Fruit fly (Drosophila melanogaster) whole organism, wandering third instar larva: Measurements from ENCODE around the gene CG31178.

ENCODE experiments used
- CG9705 ChIP-seq: fragments of 200-800 bp; sonication (Bioruptor generic); optimal IDR thresholded peaks from 2 replicates; lab custom pipeline; 2018; ENCODE audit warnings: missing biosample characterization, mild to moderate bottlenecking, missing genetic modification characterization
- CrebA ChIP-seq: fragments of 200-800 bp; sonication (Bioruptor generic); optimal IDR thresholded peaks from 2 replicates; lab custom pipeline; 2016; ENCODE audit warnings: missing biosample characterization, mild to moderate bottlenecking, missing genetic modification characterization, borderline replicate concordance
- Dfd ChIP-seq: fragments of >200 bp; optimal IDR thresholded peaks from 2 replicates; lab custom pipeline; 2017; ENCODE audit warnings: missing biosample characterization, missing genetic modification characterization
- Dif ChIP-seq: fragments of 200-275, 200-300 bp; sonication (Bioruptor generic); optimal IDR thresholded peaks from 2 replicates; lab custom pipeline; 2018; ENCODE audit warnings: missing biosample characterization, missing genetic modification characterization; ENCODE audit not compliant: partially characterized antibody
- GATAd ChIP-seq: sonication (Bioruptor generic); optimal IDR thresholded peaks from 2 replicates; lab custom pipeline; 2016; ENCODE audit warnings: missing biosample characterization, missing genetic modification characterization
- HLH106 ChIP-seq: fragments of 200-800 bp; optimal IDR thresholded peaks from 3 replicates; lab custom pipeline; 2019; ENCODE audit warnings: missing biosample characterization, mild to moderate bottlenecking, missing genetic modification characterization, moderate library complexity
- Hnf4 ChIP-seq: fragments of 200-800 bp; sonication (Bioruptor generic); optimal IDR thresholded peaks from 2 replicates; lab custom pipeline; 2016; ENCODE audit warnings: missing biosample characterization, mild to moderate bottlenecking, missing genetic modification characterization
- Hr78 ChIP-seq: fragments of >200 bp; optimal IDR thresholded peaks from 2 replicates; lab custom pipeline; 2017; ENCODE audit warnings: missing biosample characterization, missing genetic modification characterization
- Mio ChIP-seq: sonication (Bioruptor generic); optimal IDR thresholded peaks from 2 replicates; lab custom pipeline; 2016; ENCODE audit warnings: missing biosample characterization, missing genetic modification characterization
- Myc ChIP-seq: fragments of >200 bp; optimal IDR thresholded peaks from 2 replicates; lab custom pipeline; 2017
- N ChIP-seq: fragments of >200 bp; optimal IDR thresholded peaks from 2 replicates; lab custom pipeline; 2018; ENCODE audit warnings: missing biosample characterization, missing external identifiers, missing genetic modification characterization
- Rel ChIP-seq, 2 experiments: fragments of 200-800 bp; sonication (Bioruptor generic) in 1 of 2; optimal IDR thresholded peaks; 2 replicates in 1 of 2; 3 replicates in 1 of 2; lab custom pipeline; 2016 to 2019; ENCODE audit warnings: mild to moderate bottlenecking in 2 of 2, missing biosample characterization in 2 of 2, missing genetic modification characterization in 2 of 2, moderate library complexity in 1 of 2
- Sp1 ChIP-seq: fragments of 200-800 bp; sonication (Bioruptor generic); optimal IDR thresholded peaks from 3 replicates; lab custom pipeline; 2019; ENCODE audit warnings: missing biosample characterization, mild to moderate bottlenecking, missing genetic modification characterization, moderate library complexity
- Vsx2 ChIP-seq: fragments of 200-300, 225-300 bp; sonication (Bioruptor generic); optimal IDR thresholded peaks from 2 replicates; lab custom pipeline; 2018; ENCODE audit warnings: missing biosample characterization, missing genetic modification characterization; ENCODE audit not compliant: partially characterized antibody
- br ChIP-seq: fragments of 200-800 bp; sonication (Bioruptor generic); optimal IDR thresholded peaks from 2 replicates; lab custom pipeline; 2016; ENCODE audit warnings: missing biosample characterization, missing genetic modification characterization
- brk ChIP-seq: fragments of 200-800 bp; sonication (Bioruptor generic); optimal IDR thresholded peaks from 2 replicates; lab custom pipeline; 2016; ENCODE audit warnings: missing biosample characterization, mild to moderate bottlenecking, missing genetic modification characterization
- dl ChIP-seq, 2 experiments: fragments of 175-275, 200-275 bp in 1 of 2; fragments of 200-275 bp in 1 of 2; sonication (Bioruptor generic); optimal IDR thresholded peaks; lab custom pipeline; 2018; ENCODE audit warnings: mild to moderate bottlenecking in 2 of 2, missing biosample characterization in 2 of 2, missing genetic modification characterization in 2 of 2, moderate library complexity in 2 of 2; ENCODE audit not compliant: partially characterized antibody in 2 of 2, insufficient read depth in 1 of 2
- dmrt93B ChIP-seq: fragments of 200-800 bp; sonication (Bioruptor generic); optimal IDR thresholded peaks from 2 replicates; lab custom pipeline; 2018; ENCODE audit warnings: missing biosample characterization, mild to moderate bottlenecking, missing genetic modification characterization
- dsf ChIP-seq: sonication (Bioruptor generic); optimal IDR thresholded peaks from 2 replicates; lab custom pipeline; 2016; ENCODE audit warnings: missing biosample characterization, missing genetic modification characterization, borderline replicate concordance
- foxo ChIP-seq, 2 experiments: fragments of 200-800 bp; sonication (Bioruptor generic); optimal IDR thresholded peaks; 2 replicates in 1 of 2; 3 replicates in 1 of 2; lab custom pipeline; 2016 to 2017; ENCODE audit warnings: missing biosample characterization in 2 of 2, missing genetic modification characterization in 2 of 2
- jim ChIP-seq: fragments of 175-275, 200-325 bp; sonication (Bioruptor generic); optimal IDR thresholded peaks from 2 replicates; lab custom pipeline; 2016; ENCODE audit warnings: missing biosample characterization, mild to moderate bottlenecking, missing genetic modification characterization
- lola ChIP-seq: fragments of >200 bp; optimal IDR thresholded peaks from 2 replicates; lab custom pipeline; 2017; ENCODE audit warnings: missing biosample characterization, missing genetic modification characterization
- pan ChIP-seq: fragments of >200 bp; optimal IDR thresholded peaks from 2 replicates; lab custom pipeline; 2017
- psq ChIP-seq: fragments of 200-800 bp; sonication (Bioruptor generic); optimal IDR thresholded peaks from 3 replicates; lab custom pipeline; 2017; ENCODE audit warnings: missing biosample characterization, mild to moderate bottlenecking, missing genetic modification characterization, moderate library complexity
- rgr ChIP-seq: fragments of 200-800 bp; sonication (Bioruptor generic); optimal IDR thresholded peaks from 3 replicates; lab custom pipeline; 2016; ENCODE audit warnings: missing biosample characterization, mild to moderate bottlenecking, missing genetic modification characterization
- sage ChIP-seq: fragments of 200-800 bp; sonication (Bioruptor generic); optimal IDR thresholded peaks from 2 replicates; lab custom pipeline; 2016; ENCODE audit warnings: missing biosample characterization, mild to moderate bottlenecking, missing genetic modification characterization
- sv ChIP-seq: fragments of 200-800 bp; sonication (Bioruptor generic); optimal IDR thresholded peaks from 3 replicates; lab custom pipeline; 2016; ENCODE audit warnings: missing biosample characterization, missing genetic modification characterization
- tai ChIP-seq: sonication (Bioruptor generic); optimal IDR thresholded peaks from 2 replicates; lab custom pipeline; 2016; ENCODE audit warnings: missing biosample characterization, missing genetic modification characterization
- usp ChIP-seq: fragments of >200 bp; optimal IDR thresholded peaks from 2 replicates; lab custom pipeline; 2017; ENCODE audit warnings: missing biosample characterization, missing genetic modification characterization
- woc ChIP-seq: sonication (Bioruptor generic); optimal IDR thresholded peaks from 2 replicates; lab custom pipeline; 2016; ENCODE audit warnings: missing biosample characterization, mild to moderate bottlenecking, missing genetic modification characterization

The CG31178 gene

dm6 chr3R:21859509-21859908, 14.0 kb upstream of the CG31178 start (continued):
- TF ChIP-seq CG9705 (GFP tag; lab: Kevin White, UChicago) (peak; percentile 85), Mio (GFP tag; lab: Kevin White, UChicago) (peak; percentile 12), Dfd (GFP tag; lab: Kevin White, UChicago) (no peak), usp (GFP tag; lab: Kevin White, UChicago) (no peak)

- TF ChIP-seq jim (no peak), Dif (no peak), psq (GFP tag; lab: Kevin White, UChicago) (no peak), brk (no peak), foxo (GFP tag; optimal IDR thresholded peaks at IDR 0.05; lab: Kevin White, UChicago) (no peak), CG9705 (GFP tag; lab: Kevin White, UChicago) (no peak), Mio (GFP tag; lab: Kevin White, UChicago) (no peak), sage (no peak), Rel (GFP tag; optimal IDR thresholded peaks at IDR 0.05; lab: Kevin White, UChicago) (no peak), Rel (tag; optimal IDR thresholded peaks at IDR 0.05; lab: Kevin White, UChicago) (no peak), br (GFP tag; lab: Kevin White, UChicago) (no peak), pan (no peak), CrebA (GFP tag; lab: Kevin White, UChicago) (no peak), dsf (GFP tag; lab: Kevin White, UChicago) (no peak), Vsx2 (GFP tag; lab: Kevin White, UChicago) (no peak), N (GFP tag; lab: Kevin White, UChicago) (no peak), HLH106 (tag; lab: Kevin White, UChicago) (no peak), tai (GFP tag; lab: Kevin White, UChicago) (no peak), lola (no peak), dl (GFP tag; optimal IDR thresholded peaks at IDR 0.05; lab: Kevin White, UChicago; ENCODE audit: insufficient read depth in 1 of 2, partially characterized antibody in 2 of 2) (no peak)
Measured at dm6 chr3R:21862137-21862850, 11.2 kb upstream of the CG31178 start.

DNA sequence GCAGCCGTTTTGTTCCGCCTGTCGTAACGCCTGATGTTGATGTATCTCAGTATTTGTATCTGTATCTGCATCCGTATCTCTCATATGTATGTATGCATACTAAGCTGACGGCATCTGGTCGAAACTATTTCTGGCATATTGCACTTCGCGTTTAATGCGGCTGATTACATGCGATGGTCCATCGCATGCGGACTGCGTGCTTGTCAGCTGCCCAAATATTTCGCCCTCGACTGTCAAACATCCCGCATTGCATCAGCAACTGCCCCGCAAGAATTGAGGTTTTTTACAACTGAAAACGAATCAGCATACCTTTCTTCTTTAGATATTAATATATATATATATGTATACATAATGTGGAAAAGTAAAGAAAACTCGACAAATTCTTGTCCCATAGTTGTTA, 10.7 kb upstream of the CG31178 start:
- TF ChIP-seq Hnf4 (GFP tag; lab: Kevin White, UChicago) (no peak), Dif (no peak), sv (GFP tag; lab: Kevin White, UChicago) (no peak), dmrt93B (GFP tag; lab: Kevin White, UChicago) (no peak), Sp1 (GFP tag; lab: Kevin White, UChicago) (no peak), psq (GFP tag; lab: Kevin White, UChicago) (no peak), CG9705 (GFP tag; lab: Kevin White, UChicago) (no peak)

dm6 chr3R:21863817-21864384, 9.6 kb upstream of the CG31178 start:
- no peak for TF ChIP-seq HLH106 (tag; lab: Kevin White, UChicago)
- no peak for TF ChIP-seq Rel (GFP tag; optimal IDR thresholded peaks at IDR 0.05; lab: Kevin White, UChicago)
- TF ChIP-seq Rel (tag; optimal IDR thresholded peaks at IDR 0.05; lab: Kevin White, UChicago) = peak; percentile 12
- TF ChIP-seq psq (GFP tag; lab: Kevin White, UChicago) = no peak

- TF ChIP-seq sv (GFP tag; lab: Kevin White, UChicago) (no peak), Hr78 (GFP tag; lab: Kevin White, UChicago) (no peak), Vsx2 (GFP tag; lab: Kevin White, UChicago) (no peak), Myc (lab: Kevin White, UChicago) (no peak), Rel (GFP tag; optimal IDR thresholded peaks at IDR 0.05; lab: Kevin White, UChicago) (no peak), Rel (tag; optimal IDR thresholded peaks at IDR 0.05; lab: Kevin White, UChicago) (no peak), rgr (GFP tag; lab: Kevin White, UChicago) (no peak), woc (GFP tag; lab: Kevin White, UChicago) (no peak), brk (no peak), GATAd (no peak), CrebA (GFP tag; lab: Kevin White, UChicago) (no peak)
Measured at dm6 chr3R:21864484-21864883, 9.1 kb upstream of the CG31178 start.
